Worm (Caenorhabditis elegans): ENCODE measurements around the gene hlh-3.

Gene hlh-3

ce11 chrII:9086308-9086707 lies at the start of gene hlh-3:
Gene hlh-3, plus strand, starts transcription at chrII:9086608.
- no peak for TF ChIP-seq akir-1 (GFP tag; optimal IDR thresholded peaks at IDR 0.05)
- TF ChIP-seq B0336.3 (GFP tag; IDR thresholded peaks at IDR 0.05): no peak
- TF ChIP-seq unc-130 (GFP tag; optimal IDR thresholded peaks at IDR 0.05): no peak
- TF ChIP-seq lin-40 (tag; optimal IDR thresholded peaks at IDR 0.05): no peak
- TF ChIP-seq ccch-3 (GFP tag; optimal IDR thresholded peaks at IDR 0.05): no peak
- TF ChIP-seq ceh-100 (GFP tag; IDR thresholded peaks at IDR 0.05): no peak
- no peak for TF ChIP-seq F33H1.4 (GFP tag; IDR thresholded peaks at IDR 0.05)
- TF ChIP-seq chd-7 (tag; optimal IDR thresholded peaks at IDR 0.05): no peak
- TF ChIP-seq madf-10 (tag; optimal IDR thresholded peaks at IDR 0.05): no peak
- TF ChIP-seq C17E4.6 (GFP tag; IDR thresholded peaks at IDR 0.05): no peak
- TF ChIP-seq ZK185.1 (tag; optimal IDR thresholded peaks at IDR 0.05; ENCODE audit: poor library complexity, severe bottlenecking): no peak
- TF ChIP-seq F57C9.4 (tag; optimal IDR thresholded peaks at IDR 0.05): no peak
- TF ChIP-seq F55B11.4 (tag; optimal IDR thresholded peaks at IDR 0.05; ENCODE audit: borderline replicate concordance, insufficient read depth): no peak
- no peak for TF ChIP-seq T26A5.8 (tag; optimal IDR thresholded peaks at IDR 0.05)
- TF ChIP-seq ztf-26 (tag; optimal IDR thresholded peaks at IDR 0.05): no peak
- no peak for TF ChIP-seq snpc-1.1 (tag; optimal IDR thresholded peaks at IDR 0.05; ENCODE audit: insufficient read depth)
- TF ChIP-seq egl-18 (GFP tag; IDR thresholded peaks at IDR 0.05): no peak
- no peak for TF ChIP-seq lin-54 (GFP tag; optimal IDR thresholded peaks at IDR 0.05)

DNA sequence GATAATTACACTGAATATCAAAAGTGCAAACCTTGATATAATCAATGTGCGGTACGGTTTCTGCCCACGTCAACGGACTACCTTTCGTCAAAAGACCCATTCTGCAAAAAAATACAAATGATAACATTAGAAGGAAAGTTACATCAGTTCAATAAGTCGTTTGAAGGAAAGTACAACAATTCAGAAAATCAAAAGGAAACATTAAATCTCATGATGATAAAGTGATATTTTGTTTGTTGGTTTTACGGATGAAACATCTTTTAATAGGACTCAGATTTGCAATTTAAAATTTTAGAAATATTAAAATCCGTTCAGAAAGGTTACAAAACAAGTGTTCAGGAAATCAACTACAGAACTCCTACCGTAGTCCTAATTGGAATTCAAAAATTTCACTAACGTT lies 48.2 kb upstream of the hlh-3 start, which contains the start of gene gcs-1:
gcs-1 (minus strand) TSS at position 101 of the 400 bp plus-strand sequence.
- no peak for TF ChIP-seq ztf-26 (tag; optimal IDR thresholded peaks at IDR 0.05)
- TF ChIP-seq somi-1 (GFP tag; optimal IDR thresholded peaks at IDR 0.05): no peak
- TF ChIP-seq nhr-27 (tag; optimal IDR thresholded peaks at IDR 0.05): no peak
- no peak for TF ChIP-seq nhr-90 (tag; optimal IDR thresholded peaks at IDR 0.05)
- no peak for TF ChIP-seq B0019.2 (GFP tag; conservative IDR thresholded peaks at IDR 0.05)
- no peak for TF ChIP-seq T26A5.8 (tag; optimal IDR thresholded peaks at IDR 0.05)
- TF ChIP-seq gei-17 (GFP tag; optimal IDR thresholded peaks at IDR 0.05): no peak
- no peak for TF ChIP-seq snpc-1.1 (tag; optimal IDR thresholded peaks at IDR 0.05; ENCODE audit: insufficient read depth)
- no peak for TF ChIP-seq fkh-3 (tag; optimal IDR thresholded peaks at IDR 0.05)
- no peak for TF ChIP-seq him-1 (tag; optimal IDR thresholded peaks at IDR 0.05)
- TF ChIP-seq atf-7 (tag; optimal IDR thresholded peaks at IDR 0.05): no peak
- TF ChIP-seq F22D6.2 (tag; optimal IDR thresholded peaks at IDR 0.05): no peak
- no peak for TF ChIP-seq B0336.3 (GFP tag; IDR thresholded peaks at IDR 0.05)
- TF ChIP-seq ZK185.1 (tag; optimal IDR thresholded peaks at IDR 0.05; ENCODE audit: poor library complexity, severe bottlenecking): no peak
- no peak for TF ChIP-seq nhr-120 (GFP tag; IDR thresholded peaks at IDR 0.05)

ce11 chrII:9038736-9039135 lies 47.7 kb upstream of the hlh-3 start:
- TF ChIP-seq ztf-28 (GFP tag; IDR thresholded peaks at IDR 0.05) (no peak), ceh-79 (tag; optimal IDR thresholded peaks at IDR 0.05) (no peak), egrh-3 (GFP tag; IDR thresholded peaks at IDR 0.05) (no peak), Y67H2A.10 (GFP tag; conservative IDR thresholded peaks at IDR 0.05) (no peak), somi-1 (GFP tag; optimal IDR thresholded peaks at IDR 0.05) (no peak), nhr-179 (tag; optimal IDR thresholded peaks at IDR 0.05) (no peak), efl-1 (GFP tag; optimal IDR thresholded peaks at IDR 0.05) (no peak), die-1 (tag; optimal IDR thresholded peaks at IDR 0.05) (no peak), pha-4 (tag; optimal IDR thresholded peaks at IDR 0.05) (no peak), nhr-90 (tag; optimal IDR thresholded peaks at IDR 0.05) (no peak), snpc-4 (GFP tag; optimal IDR thresholded peaks at IDR 0.05) (no peak), snpc-4 (tag; optimal IDR thresholded peaks at IDR 0.05) (no peak), B0035.1 (tag; optimal IDR thresholded peaks at IDR 0.05) (no peak), D2030.7 (GFP tag; IDR thresholded peaks at IDR 0.05) (no peak), pbrm-1 (GFP tag; IDR thresholded peaks at IDR 0.05) (no peak), nfyb-1 (GFP tag; IDR thresholded peaks at IDR 0.05) (no peak)
